Worm (Caenorhabditis elegans) whole organism, midembryonic: ENCODE measurements around the gene rfl-1.

ENCODE experiments used
- T22C8.4 ChIP-seq: fragments of 200-800 bp; sonication (Bioruptor generic); IDR thresholded peaks from 2 replicates; pipeline ENCODE4 v1.3.6; 2022; ENCODE audit warnings: missing genetic modification characterization, missing compliant biosample characterization
- cog-1 ChIP-seq: sonication (generic microtip); optimal IDR thresholded peaks from 2 replicates; lab custom pipeline; 2016; ENCODE audit warnings: missing genetic modification characterization, missing compliant biosample characterization
- flt-1 ChIP-seq: fragments of 200-800 bp; sonication (Bioruptor generic); IDR thresholded peaks from 2 replicates; pipeline ENCODE4 v1.3.6; 2022; ENCODE audit warnings: missing genetic modification characterization, missing compliant biosample characterization
- klf-2 ChIP-seq: fragments of 200-800 bp; sonication (Bioruptor generic); conservative IDR thresholded peaks from 2 replicates; pipeline ENCODE4 v1.3.6; 2022; ENCODE audit warnings: missing genetic modification reagents, missing genetic modification characterization, missing compliant biosample characterization
- med-1 ChIP-seq: sonication (generic microtip); optimal IDR thresholded peaks from 2 replicates; lab custom pipeline; 2017; ENCODE audit warnings: missing genetic modification characterization, mild to moderate bottlenecking, missing compliant biosample characterization, antibody characterized with exemption, missing genetic modification reagents; ENCODE audit not compliant: insufficient read depth
- ref-1 ChIP-seq: fragments of 200-800 bp; sonication (Bioruptor generic); conservative IDR thresholded peaks from 2 replicates; pipeline ENCODE4 v1.3.6; 2022; ENCODE audit warnings: missing genetic modification reagents, missing genetic modification characterization, missing compliant biosample characterization
- tab-1 ChIP-seq: fragments of 200-800 bp; sonication (Bioruptor generic); IDR thresholded peaks from 2 replicates; pipeline ENCODE4 v1.3.6; 2022; ENCODE audit warnings: missing genetic modification characterization, missing compliant biosample characterization
- ztf-23 ChIP-seq: fragments of 200-800 bp; sonication (Bioruptor generic); IDR thresholded peaks from 2 replicates; pipeline ENCODE4 v1.3.6; 2022; ENCODE audit warnings: missing genetic modification reagents, missing genetic modification characterization, missing compliant biosample characterization
- ztf-29 ChIP-seq: fragments of 200-800 bp; sonication (Bioruptor generic); IDR thresholded peaks from 2 replicates; pipeline ENCODE4 v1.3.6; 2022; ENCODE audit warnings: missing genetic modification reagents, missing genetic modification characterization, missing compliant biosample characterization

The rfl-1 gene

ce11 chrIII:7013764-7014163, 7.2 kb upstream of the rfl-1 start:
- no peak for TF ChIP-seq klf-2 (GFP tag; lab: Robert Waterston, UW)
- no peak for TF ChIP-seq cog-1 (tag; lab: Kevin White, UChicago)
- no peak for TF ChIP-seq ref-1 (GFP tag; lab: Robert Waterston, UW)
- no peak for TF ChIP-seq ztf-29 (GFP tag; lab: Robert Waterston, UW)
- TF ChIP-seq flt-1 (GFP tag; lab: Robert Waterston, UW), result no peak
- no peak for TF ChIP-seq T22C8.4 (GFP tag; lab: Robert Waterston, UW)
- no peak for TF ChIP-seq ztf-23
- TF ChIP-seq med-1, result no peak
- TF ChIP-seq tab-1 (GFP tag; lab: Robert Waterston, UW), result no peak

- no peak for TF ChIP-seq ref-1 (GFP tag; lab: Robert Waterston, UW)
- TF ChIP-seq tab-1 (GFP tag; lab: Robert Waterston, UW), result no peak
Observed at ce11 chrIII:7019724-7020123, 1.3 kb upstream of the rfl-1 start.

DNA sequence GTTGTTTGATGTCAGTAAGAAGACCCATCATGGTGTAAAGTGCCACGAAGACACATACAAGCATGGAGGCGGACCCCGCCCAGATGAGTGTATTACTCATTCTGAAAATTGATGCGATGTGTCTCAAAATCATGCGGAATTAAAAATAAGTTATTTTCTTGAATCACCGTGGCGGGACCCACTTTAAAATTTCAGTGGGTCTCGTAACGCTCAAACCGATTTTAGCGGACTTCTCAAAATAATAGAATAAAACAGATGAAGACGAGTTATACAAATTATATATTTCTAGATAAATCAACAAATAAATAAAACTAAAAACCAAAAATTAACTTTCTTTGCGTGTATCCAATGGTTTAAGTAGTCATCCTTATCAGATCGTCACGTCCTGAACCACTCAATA, 506 bp upstream of the rfl-1 start, which contains the start of gene col-8:
Gene col-8 (minus strand): TSS at position 101 of the 400 bp plus-strand sequence.
- TF ChIP-seq tab-1 (GFP tag; lab: Robert Waterston, UW) (no peak), flt-1 (GFP tag; lab: Robert Waterston, UW) (no peak), klf-2 (GFP tag; lab: Robert Waterston, UW) (no peak), cog-1 (tag; lab: Kevin White, UChicago) (no peak), ref-1 (GFP tag; lab: Robert Waterston, UW) (no peak), ztf-29 (GFP tag; lab: Robert Waterston, UW) (no peak)

DNA sequence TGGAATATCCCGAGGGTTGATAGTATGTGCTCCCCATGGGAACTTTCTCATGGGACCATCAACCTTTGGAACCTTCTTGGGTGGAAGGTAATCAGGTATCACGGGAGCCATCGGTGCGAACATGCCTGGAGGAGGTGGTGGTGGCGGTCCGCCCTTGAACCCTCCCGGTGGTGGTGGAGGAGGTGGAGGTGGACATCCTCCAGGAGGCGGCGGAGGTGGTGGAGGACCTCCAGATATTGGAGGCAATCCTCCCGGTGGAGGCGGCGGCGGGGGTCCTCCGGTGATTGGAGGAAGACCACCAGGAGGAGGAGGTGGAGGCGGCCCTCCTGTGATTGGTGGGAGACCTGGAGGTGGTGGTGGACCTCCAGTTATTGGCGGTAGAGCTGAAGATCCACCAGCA, 4.8 kb downstream of the rfl-1 start:
- TF ChIP-seq klf-2 (GFP tag; lab: Robert Waterston, UW), result no peak
- TF ChIP-seq tab-1 (GFP tag; lab: Robert Waterston, UW), result no peak
- no peak for TF ChIP-seq ztf-29 (GFP tag; lab: Robert Waterston, UW)
- no peak for TF ChIP-seq ztf-23
- TF ChIP-seq flt-1 (GFP tag; lab: Robert Waterston, UW), result no peak; the same call in 1 of the 2 replicates
- TF ChIP-seq cog-1 (tag; lab: Kevin White, UChicago), result no peak
- TF ChIP-seq ref-1 (GFP tag; lab: Robert Waterston, UW), result no peak
- no peak for TF ChIP-seq T22C8.4 (GFP tag; lab: Robert Waterston, UW)

ce11 chrIII:7029105-7029504, 8.1 kb downstream of the rfl-1 start, which contains the start of gene cyk-1:
Gene cyk-1, minus strand, starts transcription at chrIII:7029205.
- TF ChIP-seq med-1, result no peak
- no peak for TF ChIP-seq ztf-23
- TF ChIP-seq tab-1 (GFP tag; lab: Robert Waterston, UW), result no peak
- TF ChIP-seq ref-1 (GFP tag; lab: Robert Waterston, UW), result no peak
- TF ChIP-seq flt-1 (GFP tag; lab: Robert Waterston, UW), result no peak
- no peak for TF ChIP-seq klf-2 (GFP tag; lab: Robert Waterston, UW)
- TF ChIP-seq cog-1 (tag; lab: Kevin White, UChicago), result no peak
- TF ChIP-seq ztf-29 (GFP tag; lab: Robert Waterston, UW), result no peak
- no peak for TF ChIP-seq T22C8.4 (GFP tag; lab: Robert Waterston, UW)

ce11 chrIII:7030044-7030804, 9.2 kb downstream of the rfl-1 start:
- TF ChIP-seq flt-1 (GFP tag; lab: Robert Waterston, UW), result peak; percentile 80
- no peak for TF ChIP-seq klf-2 (GFP tag; lab: Robert Waterston, UW)
- TF ChIP-seq cog-1 (tag; lab: Kevin White, UChicago), result no peak
- 0 out of 2 replicates have a peak, but pooled peaks have one; percentile 11 for TF ChIP-seq ztf-23
- TF ChIP-seq tab-1 (GFP tag; lab: Robert Waterston, UW), result peak; percentile 76; the same call in 1 of the 2 replicates
- TF ChIP-seq med-1, result no peak
- peak; percentile 55; the same call in 1 of the 2 replicates for TF ChIP-seq T22C8.4 (GFP tag; lab: Robert Waterston, UW)
- peak; percentile 38; the same call in 1 of the 2 replicates for TF ChIP-seq ztf-29 (GFP tag; lab: Robert Waterston, UW)
- TF ChIP-seq ref-1 (GFP tag; lab: Robert Waterston, UW), result 0 out of 2 replicates have a peak, but pooled peaks have one; percentile 31

ce11 chrIII:7032070-7032469, 11.1 kb downstream of the rfl-1 start:
- TF ChIP-seq T22C8.4 (GFP tag; lab: Robert Waterston, UW) (no peak), ztf-23 (no peak), med-1 (no peak), ztf-29 (GFP tag; lab: Robert Waterston, UW) (no peak)

- TF ChIP-seq T22C8.4 (GFP tag; lab: Robert Waterston, UW) (no peak), cog-1 (tag; lab: Kevin White, UChicago) (no peak), med-1 (no peak), ztf-23 (no peak), ztf-29 (GFP tag; lab: Robert Waterston, UW) (no peak), klf-2 (GFP tag; lab: Robert Waterston, UW) (no peak), ref-1 (GFP tag; lab: Robert Waterston, UW) (no peak), flt-1 (GFP tag; lab: Robert Waterston, UW) (no peak), tab-1 (GFP tag; lab: Robert Waterston, UW) (no peak)
Observed at ce11 chrIII:7034252-7035223, 13.5 kb downstream of the rfl-1 start.

DNA sequence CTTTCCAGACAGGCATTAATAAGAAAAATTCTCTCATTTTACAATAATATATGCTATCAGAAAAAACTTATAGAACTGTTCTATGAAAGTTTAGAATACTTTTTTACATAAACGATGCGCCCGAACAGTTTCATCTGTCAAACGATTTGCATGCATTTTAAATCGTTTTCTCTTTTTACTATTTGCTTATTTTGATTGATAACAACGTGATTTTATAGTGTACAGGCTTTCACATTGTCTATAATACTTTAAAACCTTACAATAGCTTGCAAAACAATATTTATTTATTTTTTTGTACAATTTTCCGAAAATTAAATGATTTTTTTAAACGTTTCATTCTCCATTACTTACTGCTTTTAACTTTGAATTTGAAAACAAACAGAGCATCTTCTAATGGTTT, 24.6 kb downstream of the rfl-1 start, which contains the start of gene R01H2.7:
Gene R01H2.7 (minus strand): TSS at position 101 of the 400 bp plus-strand sequence.
- TF ChIP-seq ztf-29 (GFP tag; lab: Robert Waterston, UW), result no peak
